Worm (Caenorhabditis elegans) whole organism, L4 larva: ENCODE data around the gene Y46E12BL.2.

ENCODE experiments used
- aha-1 ChIP-seq: fragments of 150-350 bp; peaks from one replicate; lab custom pipeline; 2014; ENCODE audit warnings: missing biosample characterization, missing genetic modification characterization
- arid-1 ChIP-seq: fragments of 200-800 bp; sonication (Bioruptor generic); conservative IDR thresholded peaks from 2 replicates; pipeline ENCODE4 v1.3.6; 2022; ENCODE audit warnings: missing genetic modification reagents, missing genetic modification characterization, missing compliant biosample characterization
- ceh-20 ChIP-seq: fragments of 200-800 bp; sonication (Bioruptor generic); IDR thresholded peaks from 2 replicates; pipeline ENCODE4 v1.3.6; 2022; ENCODE audit warnings: missing genetic modification reagents, missing genetic modification characterization, missing compliant biosample characterization
- ceh-62 ChIP-seq: sonication (generic microtip); optimal IDR thresholded peaks from 2 replicates; lab custom pipeline; 2017; ENCODE audit warnings: missing biosample characterization, missing genetic modification characterization
- ceh-82 ChIP-seq: sonication (generic microtip); optimal IDR thresholded peaks from 2 replicates; lab custom pipeline; 2017; ENCODE audit warnings: missing biosample characterization, missing genetic modification characterization
- cey-2 ChIP-seq: sonication (generic microtip); optimal IDR thresholded peaks from 3 replicates; lab custom pipeline; 2017; ENCODE audit warnings: missing genetic modification characterization, mild to moderate bottlenecking, missing compliant biosample characterization, antibody characterized with exemption, borderline replicate concordance; ENCODE audit not compliant: insufficient read depth
- ctbp-1 ChIP-seq: fragments of 200-800 bp; sonication (Bioruptor generic); IDR thresholded peaks from 2 replicates; pipeline ENCODE4 v1.3.6; 2022; ENCODE audit warnings: missing genetic modification reagents, missing genetic modification characterization, missing compliant biosample characterization
- daf-16 ChIP-seq, 3 experiments: sonication (generic microtip); optimal IDR thresholded peaks; 2 replicates each; lab custom pipeline; 2016 to 2017; ENCODE audit warnings: missing genetic modification characterization in 3 of 3, missing genetic modification reagents in 3 of 3, mild to moderate bottlenecking in 2 of 3, missing compliant biosample characterization in 2 of 3, missing biosample characterization in 1 of 3, moderate library complexity in 1 of 3
- dmd-6 ChIP-seq: fragments of 200-800 bp; sonication (Bioruptor generic); IDR thresholded peaks from 2 replicates; pipeline ENCODE4 v1.3.6; 2022; ENCODE audit warnings: missing genetic modification reagents, missing genetic modification characterization, missing compliant biosample characterization
- dmd-9 ChIP-seq: fragments of 200-800 bp; sonication (Bioruptor generic); IDR thresholded peaks from 2 replicates; pipeline ENCODE4 v1.3.6; 2022; ENCODE audit warnings: missing genetic modification reagents, missing genetic modification characterization, missing compliant biosample characterization
- dve-1 ChIP-seq: sonication (generic microtip); optimal IDR thresholded peaks from 2 replicates; lab custom pipeline; 2017; ENCODE audit warnings: antibody characterized with exemption, mild to moderate bottlenecking, missing genetic modification characterization, missing compliant biosample characterization; ENCODE audit not compliant: insufficient read depth
- egl-43 ChIP-seq: fragments of 200-800 bp; sonication (Bioruptor generic); IDR thresholded peaks from 2 replicates; pipeline ENCODE4 v1.3.6; 2022; ENCODE audit warnings: missing genetic modification reagents, missing genetic modification characterization, missing compliant biosample characterization
- fkh-10 ChIP-seq: fragments of 150-350 bp; optimal IDR thresholded peaks from 2 replicates; lab custom pipeline; 2014; ENCODE audit warnings: missing biosample characterization, missing genetic modification reagents, missing genetic modification characterization
- gei-8 ChIP-seq: fragments of 200-800 bp; sonication (Bioruptor generic); optimal IDR thresholded peaks from 2 replicates; lab custom pipeline; 2018; ENCODE audit warnings: mild to moderate bottlenecking, missing genetic modification characterization, missing compliant biosample characterization
- hlh-11 ChIP-seq: fragments of 200-800 bp; sonication (Bioruptor generic); optimal IDR thresholded peaks from 2 replicates; lab custom pipeline; 2018; ENCODE audit warnings: mild to moderate bottlenecking, missing genetic modification characterization, missing compliant biosample characterization
- hlh-30 ChIP-seq: sonication (generic microtip); optimal IDR thresholded peaks from 2 replicates; lab custom pipeline; 2017; ENCODE audit warnings: antibody characterized with exemption, mild to moderate bottlenecking, missing genetic modification characterization, missing compliant biosample characterization; ENCODE audit not compliant: insufficient read depth
- hmg-1.1 ChIP-seq: fragments of 200-800 bp; sonication (Bioruptor generic); IDR thresholded peaks from 2 replicates; pipeline ENCODE4 v1.3.6; 2022; ENCODE audit warnings: missing genetic modification reagents, missing genetic modification characterization, missing compliant biosample characterization
- lin-1 ChIP-seq: fragments of 200-800 bp; sonication (Bioruptor generic); IDR thresholded peaks from 2 replicates; pipeline ENCODE4 v1.3.6; 2022; ENCODE audit warnings: missing genetic modification reagents, missing genetic modification characterization, missing compliant biosample characterization
- lin-38 ChIP-seq: fragments of 200-800 bp; sonication (Bioruptor generic); IDR thresholded peaks from 2 replicates; pipeline ENCODE4 v1.3.6; 2022; ENCODE audit warnings: missing genetic modification reagents, missing genetic modification characterization, missing compliant biosample characterization
- lsy-2 ChIP-seq, 2 experiments: fragments of 150-350 bp in 1 of 2; sonication (generic microtip) in 1 of 2; optimal IDR thresholded peaks; 2 replicates each; lab custom pipeline; 2014 to 2017; ENCODE audit warnings: missing biosample characterization in 2 of 2, missing genetic modification characterization in 2 of 2
- madf-5 ChIP-seq, 2 experiments: fragments of 200-800 bp; sonication (Bioruptor generic); IDR thresholded peaks; 2 replicates each; pipeline ENCODE4 v1.3.6; 2022; ENCODE audit warnings: missing compliant biosample characterization in 2 of 2, missing genetic modification characterization in 2 of 2
- mep-1 ChIP-seq: fragments of 150-350 bp; sonication (generic microtip); optimal IDR thresholded peaks from 3 replicates; lab custom pipeline; 2014; ENCODE audit warnings: missing biosample characterization, missing genetic modification characterization
- mes-2 ChIP-seq: sonication (generic microtip); optimal IDR thresholded peaks from 2 replicates; lab custom pipeline; 2016; ENCODE audit warnings: missing genotype, mild to moderate bottlenecking, missing genetic modification characterization, missing compliant biosample characterization; ENCODE audit not compliant: poor library complexity, severe bottlenecking
- nhr-28 ChIP-seq: fragments of 150-350 bp; optimal IDR thresholded peaks from 2 replicates; lab custom pipeline; 2014; ENCODE audit warnings: missing biosample characterization, missing genetic modification characterization
- nhr-42 ChIP-seq: fragments of 200-800 bp; sonication (Bioruptor generic); IDR thresholded peaks from 2 replicates; pipeline ENCODE4 v1.3.6; 2022; ENCODE audit warnings: missing genetic modification characterization, missing compliant biosample characterization
- nhr-6 ChIP-seq: fragments of 150-350 bp; optimal IDR thresholded peaks from 2 replicates; lab custom pipeline; 2014; ENCODE audit warnings: missing biosample characterization, missing genetic modification characterization
- nhr-77 ChIP-seq: fragments of 150-350 bp; optimal IDR thresholded peaks from 2 replicates; lab custom pipeline; 2014; ENCODE audit warnings: missing biosample characterization, missing genetic modification characterization
- pqm-1 ChIP-seq: sonication (generic microtip); optimal IDR thresholded peaks from 2 replicates; lab custom pipeline; 2017; ENCODE audit warnings: missing biosample characterization, missing genetic modification characterization
- rbr-2 ChIP-seq: sonication (generic microtip); optimal IDR thresholded peaks from 2 replicates; lab custom pipeline; 2016; ENCODE audit warnings: missing genotype, missing genetic modification characterization, missing compliant biosample characterization
- snpc-4 ChIP-seq: fragments of 150-350 bp; optimal IDR thresholded peaks from 2 replicates; lab custom pipeline; 2014; ENCODE audit warnings: missing biosample characterization, missing genetic modification characterization
- unc-62 ChIP-seq, 3 experiments: fragments of 150-350 bp in 1 of 3; sonication (generic microtip); optimal IDR thresholded peaks in 2 of 3; peaks in 1 of 3; 1 replicate in 1 of 3; 2 replicates in 2 of 3; lab custom pipeline; 2014 to 2017; ENCODE audit warnings: missing biosample characterization in 3 of 3, missing genetic modification characterization in 3 of 3, missing genetic modification reagents in 3 of 3, missing genotype in 1 of 3
- zag-1 ChIP-seq: fragments of 150-350 bp; optimal IDR thresholded peaks from 2 replicates; lab custom pipeline; 2014; ENCODE audit warnings: missing biosample characterization, missing genetic modification characterization
- zfp-2 ChIP-seq: sonication (generic microtip); optimal IDR thresholded peaks from 2 replicates; lab custom pipeline; 2016; ENCODE audit warnings: mild to moderate bottlenecking, missing genetic modification characterization, missing compliant biosample characterization

The Y46E12BL.2 gene

DNA sequence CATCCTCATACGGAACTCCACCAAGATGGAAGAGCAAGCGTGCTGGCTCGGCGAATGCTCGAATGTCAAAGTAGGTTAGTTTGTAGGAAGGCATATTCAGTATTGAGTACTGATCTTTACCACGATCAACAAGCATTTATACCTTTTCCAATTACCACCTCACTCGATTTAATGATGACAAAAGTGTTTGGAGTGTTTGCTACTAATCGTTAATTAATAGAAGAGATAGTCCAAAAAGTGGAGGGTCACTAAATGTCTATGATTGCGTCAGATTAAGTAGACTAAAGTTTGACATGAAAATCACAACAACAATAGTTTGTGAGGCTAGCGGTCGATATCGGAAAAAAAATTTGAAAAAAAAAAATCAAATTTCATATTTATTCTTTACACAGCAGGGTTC is 49.6 kb upstream of the Y46E12BL.2 start, which contains the start of gene gst-34:
TSS of gene gst-34 (minus strand) at position 101 of the 400 bp plus-strand sequence.
- TF ChIP-seq madf-5 (GFP tag; IDR thresholded peaks at IDR 0.05; lab: Robert Waterston, UW) = no peak
- TF ChIP-seq ceh-20 = no peak
- no peak for TF ChIP-seq ctbp-1
- no peak for TF ChIP-seq nhr-77 (tag; lab: Kevin White, UChicago)

DNA sequence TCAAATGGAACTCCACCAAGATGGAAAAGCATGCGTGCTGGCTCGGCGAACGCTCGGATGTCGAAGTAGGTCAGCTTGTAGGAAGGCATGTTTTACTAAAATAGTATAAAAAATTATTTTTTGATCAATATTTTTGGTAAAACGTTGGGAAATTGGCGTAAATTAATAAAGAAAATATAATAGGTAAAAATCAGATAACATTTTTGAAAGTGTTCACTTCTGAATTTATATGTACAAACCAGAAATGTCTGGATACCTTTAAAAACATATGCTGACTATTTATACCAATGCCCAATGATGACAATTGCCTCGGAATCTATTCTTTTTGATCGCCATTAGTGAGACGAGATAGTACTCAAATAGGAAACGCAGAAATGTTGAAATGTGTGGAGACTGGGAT is 47.5 kb upstream of the Y46E12BL.2 start, which contains the start of gene gst-35:
TSS of gene gst-35 (minus strand) at position 101 of the 400 bp plus-strand sequence.
- no peak for TF ChIP-seq mep-1
- TF ChIP-seq dmd-9 (GFP tag; lab: Robert Waterston, UW) = no peak
- no peak for TF ChIP-seq arid-1 (GFP tag; lab: Robert Waterston, UW)
- TF ChIP-seq aha-1 (tag; lab: Kevin White, UChicago) = no peak
- TF ChIP-seq lin-38 (GFP tag; lab: Robert Waterston, UW) = no peak
- no peak for TF ChIP-seq ceh-20
- TF ChIP-seq cey-2 (tag; lab: Kevin White, UChicago) = no peak
- TF ChIP-seq zag-1 = no peak
- TF ChIP-seq ceh-62 = no peak
- no peak for TF ChIP-seq zfp-2
- no peak for TF ChIP-seq nhr-6 (tag; lab: Kevin White, UChicago)
- TF ChIP-seq egl-43 (GFP tag; lab: Robert Waterston, UW) = no peak

DNA sequence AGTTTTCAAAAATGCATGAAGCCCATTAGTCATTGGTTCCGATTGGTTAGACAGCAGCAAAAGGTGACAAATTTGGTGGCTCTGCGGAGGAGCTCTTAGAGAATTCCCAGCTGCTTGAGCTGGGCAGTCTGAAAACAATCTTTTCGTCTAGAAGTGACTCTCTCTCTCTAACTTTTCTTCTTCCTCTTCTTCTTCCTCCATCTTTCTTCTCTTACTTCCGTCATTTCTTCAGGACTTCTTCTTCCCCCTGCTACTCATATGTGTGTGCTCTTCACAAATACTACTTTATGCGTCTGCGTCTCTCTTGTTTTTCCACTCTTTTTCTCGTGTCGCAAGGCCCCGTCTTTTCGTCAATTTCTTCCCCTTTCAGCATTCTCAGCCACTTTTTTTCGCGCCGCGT is 42.8 kb upstream of the Y46E12BL.2 start:
- no peak for TF ChIP-seq lin-1 (GFP tag; lab: Robert Waterston, UW)
- peak; percentile 27 for TF ChIP-seq mep-1
- peak; percentile 54 for TF ChIP-seq hmg-1.1 (GFP tag; lab: Robert Waterston, UW)
- TF ChIP-seq mes-2 = peak; percentile 33
- TF ChIP-seq snpc-4 = no peak
- TF ChIP-seq ceh-82 (tag; lab: Kevin White, UChicago) = no peak
- 0 out of 2 replicates have a peak, but pooled peaks have one; percentile 22 for TF ChIP-seq nhr-42 (GFP tag; lab: Robert Waterston, UW)
- TF ChIP-seq unc-62 (GFP tag; optimal IDR thresholded peaks at IDR 0.05 in 1 of 2; lab: Kevin White, UChicago) = peak in 1 of 2 experiments; percentile 8
- no peak for TF ChIP-seq unc-62 (tag; optimal IDR thresholded peaks at IDR 0.05; lab: Kevin White, UChicago)
- peak; percentile 36 for TF ChIP-seq dve-1 (tag; lab: Kevin White, UChicago)
- TF ChIP-seq hlh-11 (tag; lab: Kevin White, UChicago) = no peak
- TF ChIP-seq hlh-30 (tag; lab: Kevin White, UChicago) = peak; percentile 46
- peak; percentile 35 for TF ChIP-seq aha-1 (tag; lab: Kevin White, UChicago)
- peak; percentile 51 for TF ChIP-seq rbr-2 (tag; lab: Kevin White, UChicago)
- peak in 1 of 2 experiments; percentile 5 for TF ChIP-seq lsy-2 (tag; optimal IDR thresholded peaks at IDR 0.05; lab: Kevin White, UChicago)
- TF ChIP-seq gei-8 (GFP tag; lab: Kevin White, UChicago) = no peak
- peak; percentile 36 for TF ChIP-seq fkh-10 (GFP tag; lab: Kevin White, UChicago)

DNA sequence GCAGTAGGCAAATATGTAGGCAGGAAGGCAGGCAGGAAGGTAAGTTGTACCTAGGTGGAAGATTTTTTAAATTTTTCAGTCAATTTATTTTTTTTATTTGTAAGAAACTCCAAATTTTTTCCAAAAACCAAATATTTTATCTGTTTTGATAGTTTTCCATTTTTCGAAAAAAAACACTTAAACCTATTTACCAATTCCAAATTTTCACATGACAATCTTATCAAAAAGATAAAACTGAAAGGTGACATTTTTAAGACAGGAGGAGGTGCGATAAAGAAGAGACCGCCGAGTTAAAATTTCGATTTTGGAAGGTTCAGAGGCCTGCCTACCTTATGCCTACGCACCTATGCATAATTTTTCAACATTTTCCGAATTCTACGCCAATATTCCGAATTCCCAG is 41.8 kb upstream of the Y46E12BL.2 start:
- peak; percentile 59 for TF ChIP-seq dmd-6 (GFP tag; lab: Robert Waterston, UW)
- no peak for TF ChIP-seq daf-16 (GFP tag; optimal IDR thresholded peaks at IDR 0.05; lab: Kevin White, UChicago)
- peak; percentile 80 for TF ChIP-seq daf-16 (tag; optimal IDR thresholded peaks at IDR 0.05; lab: Kevin White, UChicago)
- TF ChIP-seq pqm-1 (tag; lab: Kevin White, UChicago) = peak; percentile 25
- TF ChIP-seq hlh-11 (tag; lab: Kevin White, UChicago) = peak; percentile 38
- TF ChIP-seq nhr-28 (tag; lab: Kevin White, UChicago) = no peak
- TF ChIP-seq dve-1 (tag; lab: Kevin White, UChicago) = peak; percentile 46
- no peak for TF ChIP-seq ceh-20
